Fruit fly (Drosophila melanogaster) whole organism, prepupa: ENCODE data around the gene obst-B.

Source experiments
- CG11294 ChIP-seq: fragments of 200-800 bp; sonication (Bioruptor generic); IDR thresholded peaks from 2 replicates; pipeline ENCODE4 v1.3.6; 2022; ENCODE audit warnings: missing biosample characterization, missing genetic modification characterization
- CG11762 ChIP-seq: fragments of 200-800 bp; sonication (Bioruptor generic); optimal IDR thresholded peaks from 3 replicates; lab custom pipeline; 2016; ENCODE audit warnings: missing biosample characterization, missing genetic modification characterization; ENCODE audit not compliant: insufficient read depth
- CG11902 ChIP-seq: fragments of 200-800 bp; sonication (Bioruptor generic); optimal IDR thresholded peaks from 3 replicates; lab custom pipeline; 2016; ENCODE audit warnings: missing biosample characterization, missing genetic modification characterization
- CG15336 ChIP-seq: fragments of 200-800 bp; sonication (Bioruptor generic); IDR thresholded peaks from 2 replicates; pipeline ENCODE4 v1.3.6; 2022; ENCODE audit warnings: missing biosample characterization, missing genetic modification characterization
- CG1621 ChIP-seq: fragments of 200-800 bp; sonication (Bioruptor generic); optimal IDR thresholded peaks from 3 replicates; lab custom pipeline; 2018; ENCODE audit warnings: missing biosample characterization, mild to moderate bottlenecking, missing genetic modification characterization
- CG3032 ChIP-seq: fragments of 200-800 bp; optimal IDR thresholded peaks from 2 replicates; lab custom pipeline; 2019; ENCODE audit warnings: missing biosample characterization, mild to moderate bottlenecking, missing genetic modification characterization, moderate library complexity
- CG31627 ChIP-seq: fragments of 200-800 bp; sonication (Bioruptor generic); optimal IDR thresholded peaks from 3 replicates; lab custom pipeline; 2016; ENCODE audit warnings: missing biosample characterization, missing genetic modification characterization
- CG32006 ChIP-seq: fragments of 200-800 bp; sonication (Bioruptor generic); optimal IDR thresholded peaks from 3 replicates; lab custom pipeline; 2017; ENCODE audit warnings: missing biosample characterization, mild to moderate bottlenecking, missing genetic modification characterization
- CG34406 ChIP-seq: fragments of 200-800 bp; sonication (Bioruptor generic); optimal IDR thresholded peaks from 3 replicates; lab custom pipeline; 2016; ENCODE audit warnings: missing biosample characterization, missing genetic modification characterization
- CG3919 ChIP-seq: fragments of 200-800 bp; sonication (Bioruptor generic); optimal IDR thresholded peaks from 3 replicates; lab custom pipeline; 2016; ENCODE audit warnings: missing biosample characterization, missing genetic modification characterization
- CG4318 ChIP-seq: fragments of 200-800 bp; sonication (Bioruptor generic); optimal IDR thresholded peaks from 3 replicates; lab custom pipeline; 2017; ENCODE audit warnings: missing biosample characterization, mild to moderate bottlenecking, missing genetic modification characterization
- CG6163 ChIP-seq: fragments of 200-800 bp; sonication (Bioruptor generic); IDR thresholded peaks from 3 replicates; pipeline ENCODE4 v1.3.6; 2022; ENCODE audit warnings: missing biosample characterization, missing genetic modification characterization
- CG6792 ChIP-seq: fragments of 200-800 bp; sonication (Bioruptor generic); optimal IDR thresholded peaks from 3 replicates; lab custom pipeline; 2016; ENCODE audit warnings: missing biosample characterization, missing genetic modification characterization
- CG6808 ChIP-seq: fragments of 200-800 bp; sonication (Bioruptor generic); optimal IDR thresholded peaks from 3 replicates; lab custom pipeline; 2017; ENCODE audit warnings: missing biosample characterization, missing genetic modification characterization, mild to moderate bottlenecking, moderate library complexity, missing genetic modification reagents
- CG6854 ChIP-seq: fragments of 200-800 bp; sonication (Bioruptor generic); optimal IDR thresholded peaks from 2 replicates; lab custom pipeline; 2017; ENCODE audit warnings: missing biosample characterization, mild to moderate bottlenecking, missing genetic modification characterization
- CG7368 ChIP-seq: fragments of 200-800 bp; sonication (Bioruptor generic); optimal IDR thresholded peaks from 3 replicates; lab custom pipeline; 2016; ENCODE audit warnings: missing biosample characterization, missing genetic modification characterization
- CG8119 ChIP-seq: fragments of 200-800 bp; sonication (Bioruptor generic); IDR thresholded peaks from 3 replicates; pipeline ENCODE4 v1.3.6; 2022; ENCODE audit warnings: missing biosample characterization, missing genetic modification characterization
- CG8319 ChIP-seq: fragments of 200-800 bp; sonication (Bioruptor generic); optimal IDR thresholded peaks from 3 replicates; lab custom pipeline; 2016; ENCODE audit warnings: missing biosample characterization, missing genetic modification characterization
- CG9139 ChIP-seq: fragments of 200-800 bp; sonication (Bioruptor generic); optimal IDR thresholded peaks from 3 replicates; lab custom pipeline; 2017; ENCODE audit warnings: missing biosample characterization, mild to moderate bottlenecking, missing genetic modification characterization
- Eip75B ChIP-seq: fragments of 200-800 bp; sonication (Bioruptor generic); optimal IDR thresholded peaks from 3 replicates; lab custom pipeline; 2016; ENCODE audit warnings: missing biosample characterization, missing genetic modification characterization
- Eip78C ChIP-seq: fragments of 200-800 bp; sonication (Bioruptor generic); peaks from one replicate; lab custom pipeline; 2016; ENCODE audit warnings: missing biosample characterization, missing genetic modification characterization
- Ets21C ChIP-seq: fragments of 200-800 bp; sonication (Bioruptor generic); optimal IDR thresholded peaks from 3 replicates; lab custom pipeline; 2016; ENCODE audit warnings: missing biosample characterization, missing genetic modification characterization
- Gug ChIP-seq: fragments of 200-800 bp; sonication (Bioruptor generic); IDR thresholded peaks from 2 replicates; pipeline ENCODE4 v1.3.6; 2022; ENCODE audit warnings: missing biosample characterization, missing genetic modification characterization
- Hr38 ChIP-seq: sonication (Bioruptor generic); optimal IDR thresholded peaks from 2 replicates; lab custom pipeline; 2016; ENCODE audit warnings: missing biosample characterization, missing genetic modification characterization
- Hr4 ChIP-seq: fragments of 200-800 bp; sonication (Bioruptor generic); optimal IDR thresholded peaks from 3 replicates; lab custom pipeline; 2016; ENCODE audit warnings: missing biosample characterization, missing genetic modification characterization
- Lpt ChIP-seq: fragments of 200-800 bp; sonication (Bioruptor generic); optimal IDR thresholded peaks from 3 replicates; lab custom pipeline; 2016; ENCODE audit warnings: missing biosample characterization, missing genetic modification characterization
- OdsH ChIP-seq: fragments of 200-800 bp; sonication (Bioruptor generic); optimal IDR thresholded peaks from 3 replicates; lab custom pipeline; 2016; ENCODE audit warnings: missing biosample characterization, missing genetic modification characterization
- Smox ChIP-seq: fragments of 200-800 bp; sonication (Bioruptor generic); optimal IDR thresholded peaks from 3 replicates; lab custom pipeline; 2016; ENCODE audit warnings: missing biosample characterization, missing genetic modification characterization
- Sox102F ChIP-seq: fragments of 200-800 bp; sonication (Bioruptor generic); optimal IDR thresholded peaks from 2 replicates; lab custom pipeline; 2016; ENCODE audit warnings: missing biosample characterization, mild to moderate bottlenecking, missing genetic modification characterization
- Sox14 ChIP-seq: fragments of 200-800 bp; sonication (Bioruptor generic); optimal IDR thresholded peaks from 3 replicates; lab custom pipeline; 2016; ENCODE audit warnings: missing biosample characterization, missing genetic modification characterization
- Sox15 ChIP-seq: fragments of 200-800 bp; sonication (Bioruptor generic); optimal IDR thresholded peaks from 3 replicates; lab custom pipeline; 2016; ENCODE audit warnings: missing biosample characterization, missing genetic modification characterization
- achi ChIP-seq: fragments of 200-800 bp; sonication (Bioruptor generic); optimal IDR thresholded peaks from 3 replicates; lab custom pipeline; 2016; ENCODE audit warnings: missing biosample characterization, missing genetic modification characterization
- acj6 ChIP-seq: fragments of 200-800 bp; sonication (Bioruptor generic); optimal IDR thresholded peaks from 3 replicates; lab custom pipeline; 2016; ENCODE audit warnings: missing biosample characterization, missing genetic modification characterization
- dac ChIP-seq: fragments of 200-800 bp; sonication (Bioruptor generic); optimal IDR thresholded peaks from 2 replicates; lab custom pipeline; 2017; ENCODE audit warnings: missing biosample characterization, mild to moderate bottlenecking, missing genetic modification characterization
- dsx ChIP-seq: fragments of 200-800 bp; optimal IDR thresholded peaks from 3 replicates; lab custom pipeline; 2019; ENCODE audit warnings: missing biosample characterization, mild to moderate bottlenecking, missing genetic modification characterization, moderate library complexity; ENCODE audit not compliant: poor library complexity, severe bottlenecking
- eg ChIP-seq: fragments of 200-800 bp; sonication (Bioruptor generic); IDR thresholded peaks from 3 replicates; pipeline ENCODE4 v1.3.6; 2022; ENCODE audit warnings: missing biosample characterization, missing genetic modification characterization
- esn ChIP-seq: fragments of 200-800 bp; sonication (Bioruptor generic); optimal IDR thresholded peaks from 2 replicates; lab custom pipeline; 2016; ENCODE audit warnings: missing biosample characterization, mild to moderate bottlenecking, missing genetic modification characterization, moderate library complexity
- fd59A ChIP-seq: fragments of 200-800 bp; sonication (Bioruptor generic); optimal IDR thresholded peaks from 2 replicates; lab custom pipeline; 2017; ENCODE audit warnings: missing biosample characterization, mild to moderate bottlenecking, missing genetic modification characterization, missing genetic modification reagents
- fd85E ChIP-seq: fragments of 200-800 bp; sonication (Bioruptor generic); optimal IDR thresholded peaks from 3 replicates; lab custom pipeline; 2016; ENCODE audit warnings: missing biosample characterization, missing genetic modification characterization
- fkh ChIP-seq: fragments of 200-800 bp; sonication (Bioruptor generic); optimal IDR thresholded peaks from 3 replicates; lab custom pipeline; 2017; ENCODE audit warnings: missing biosample characterization, mild to moderate bottlenecking, missing genetic modification characterization, moderate library complexity
- lz ChIP-seq: fragments of 200-800 bp; sonication (Bioruptor generic); optimal IDR thresholded peaks from 3 replicates; lab custom pipeline; 2016; ENCODE audit warnings: missing biosample characterization, missing genetic modification characterization
- net ChIP-seq: fragments of 200-800 bp; sonication (Bioruptor generic); optimal IDR thresholded peaks from 3 replicates; lab custom pipeline; 2016; ENCODE audit warnings: missing biosample characterization, missing genetic modification characterization
- pdm3 ChIP-seq: fragments of 200-800 bp; sonication (Bioruptor generic); optimal IDR thresholded peaks from 3 replicates; lab custom pipeline; 2016; ENCODE audit warnings: missing biosample characterization, missing genetic modification characterization
- salr ChIP-seq, 2 experiments: fragments of 200-800 bp; sonication (Bioruptor generic); optimal IDR thresholded peaks; 3 replicates each; lab custom pipeline; 2016 to 2018; ENCODE audit warnings: missing biosample characterization in 2 of 2, missing genetic modification characterization in 2 of 2, mild to moderate bottlenecking in 1 of 2
- spab ChIP-seq: fragments of 200-800 bp; sonication (Bioruptor generic); optimal IDR thresholded peaks from 2 replicates; lab custom pipeline; 2017; ENCODE audit warnings: missing biosample characterization, mild to moderate bottlenecking, missing genetic modification characterization, missing genetic modification reagents
- ss ChIP-seq, 2 experiments: fragments of 200-800 bp; sonication (Bioruptor generic); optimal IDR thresholded peaks; 2 replicates in 1 of 2; 3 replicates in 1 of 2; lab custom pipeline; 2017 to 2018; ENCODE audit warnings: mild to moderate bottlenecking in 2 of 2, missing biosample characterization in 2 of 2, missing genetic modification characterization in 2 of 2, moderate library complexity in 1 of 2
- svp ChIP-seq: fragments of 200-800 bp; sonication (Bioruptor generic); peaks from one replicate; lab custom pipeline; 2016; ENCODE audit warnings: missing biosample characterization, missing genetic modification characterization

Gene obst-B

dm6 chr2L:10032415-10032814 lies at the start of gene obst-B:
TSS of gene obst-B (plus strand) at chr2L:10032690.
- TF ChIP-seq CG6854: no peak
- TF ChIP-seq lz (GFP tag; lab: Kevin White, UChicago): no peak
- peak; percentile 21 for TF ChIP-seq net (GFP tag; lab: Kevin White, UChicago)
- no peak for TF ChIP-seq fkh (GFP tag; lab: Kevin White, UChicago)
- peak in 1 of 2 experiments; percentile 4 for TF ChIP-seq ss (GFP tag; optimal IDR thresholded peaks at IDR 0.05; lab: Kevin White, UChicago)
- TF ChIP-seq CG34406: no peak
- TF ChIP-seq eg (GFP tag; lab: Robert Waterston, UW): no peak
- peak; percentile 2 for TF ChIP-seq CG1621
- TF ChIP-seq CG9139: no peak
- 0 out of 2 replicates have a peak, but pooled peaks have one; percentile 21 for TF ChIP-seq CG15336 (GFP tag; lab: Robert Waterston, UW)
- TF ChIP-seq CG8319 (GFP tag; lab: Kevin White, UChicago): no peak

- TF ChIP-seq fd85E (GFP tag; lab: Kevin White, UChicago) (peak; percentile 65), Hr38 (GFP tag; lab: Kevin White, UChicago) (no peak), CG1621 (peak; percentile 76), lz (GFP tag; lab: Kevin White, UChicago) (peak; percentile 62), CG6163 (GFP tag; lab: Robert Waterston, UW) (peak; percentile 75; the same call in 2 of the 3 replicates), CG6808 (GFP tag; lab: Kevin White, UChicago) (peak; percentile 90), CG6792 (peak; percentile 88), CG15336 (GFP tag; lab: Robert Waterston, UW) (peak; percentile 80), Sox15 (GFP tag; lab: Kevin White, UChicago) (peak; percentile 67), CG8119 (GFP tag; lab: Robert Waterston, UW) (peak; percentile 89), CG31627 (GFP tag; lab: Kevin White, UChicago) (peak; percentile 59), achi (GFP tag; lab: Kevin White, UChicago) (peak; percentile 91), CG9139 (peak; percentile 86), CG8319 (GFP tag; lab: Kevin White, UChicago) (peak; percentile 75), Hr4 (GFP tag; lab: Kevin White, UChicago) (peak; percentile 70), CG11294 (GFP tag; lab: Robert Waterston, UW) (peak; percentile 54; the same call in 1 of the 2 replicates), CG32006 (GFP tag; lab: Kevin White, UChicago) (peak; percentile 92), Sox14 (GFP tag; lab: Kevin White, UChicago) (peak; percentile 75), CG6854 (peak; percentile 79), Gug (GFP tag; lab: Robert Waterston, UW) (peak; percentile 41; the same call in 1 of the 2 replicates), spab (GFP tag; lab: Kevin White, UChicago) (peak; percentile 89), OdsH (GFP tag; lab: Kevin White, UChicago) (peak; percentile 91), salr (GFP tag; optimal IDR thresholded peaks at IDR 0.05; lab: Kevin White, UChicago) (peak; percentile 76 to 93), eg (GFP tag; lab: Robert Waterston, UW) (peak; percentile 63), Eip78C (peak; percentile 96), Sox102F (GFP tag; lab: Kevin White, UChicago) (peak; percentile 84), acj6 (peak; percentile 90), dac (GFP tag; lab: Kevin White, UChicago) (peak; percentile 38), fd59A (GFP tag; lab: Kevin White, UChicago) (peak; percentile 87), CG3919 (peak; percentile 93), Smox (GFP tag; lab: Kevin White, UChicago) (peak; percentile 80), esn (GFP tag; lab: Kevin White, UChicago) (peak; percentile 90), pdm3 (GFP tag; lab: Kevin White, UChicago) (peak; percentile 82), CG34406 (peak; percentile 92), CG4318 (peak; percentile 84), dsx (GFP tag; lab: Kevin White, UChicago) (peak; percentile 91), CG11762 (GFP tag; lab: Kevin White, UChicago) (peak; percentile 87), CG11902 (GFP tag; lab: Kevin White, UChicago) (peak; percentile 64), svp (GFP tag; lab: Kevin White, UChicago) (peak; percentile 90), fkh (GFP tag; lab: Kevin White, UChicago) (peak; percentile 25), Lpt (GFP tag; lab: Kevin White, UChicago) (peak; percentile 85), Ets21C (GFP tag; lab: Kevin White, UChicago) (peak; percentile 50), Eip75B (GFP tag; lab: Kevin White, UChicago) (peak; percentile 81), CG7368 (peak; percentile 73), CG3032 (peak; percentile 93)
These were observed 48.3 kb upstream of the obst-B start, which contains the start of gene bib for dm6 chr2L:9984078-9984772. TSS of gene bib (plus strand) at chr2L:9984645.
